Fruit fly (Drosophila melanogaster): Measurements from ENCODE around the gene Cpr30F.
A peak's percentile ranks its signal among the peaks of the same experiment; 100 is the strongest.

Cpr30F gene

dm6 chr2L:9966983-9967737 lies 34.2 kb upstream of the Cpr30F start, which contains the start of the genes Dref and RpL13 (continued):
- TF ChIP-seq salr (GFP tag; optimal IDR thresholded peaks at IDR 0.05) (peak in 1 of 2 experiments; percentile 78), CG8632 (GFP tag; optimal IDR thresholded peaks at IDR 0.05) (peak; percentile 84), Sox15 (GFP tag; optimal IDR thresholded peaks at IDR 0.05) (peak; percentile 28), Hr39 (GFP tag; optimal IDR thresholded peaks at IDR 0.05) (peak; percentile 67), CG9139 (GFP tag; optimal IDR thresholded peaks at IDR 0.05) (peak; percentile 86), Hr38 (GFP tag; optimal IDR thresholded peaks at IDR 0.05) (no peak), ss (GFP tag; optimal IDR thresholded peaks at IDR 0.05) (peak; percentile 69 to 93), CG8119 (GFP tag; IDR thresholded peaks at IDR 0.05) (no peak; the same call in 1 of the 3 replicates), CG31627 (GFP tag; optimal IDR thresholded peaks at IDR 0.05) (peak; percentile 78), CG8319 (GFP tag; optimal IDR thresholded peaks at IDR 0.05) (peak; percentile 65), CG6808 (GFP tag; optimal IDR thresholded peaks at IDR 0.05) (peak; percentile 78), cyc (GFP tag; optimal IDR thresholded peaks at IDR 0.05) (peak; percentile 75), Met (GFP tag; optimal IDR thresholded peaks at IDR 0.05) (peak; percentile 88), CG7368 (GFP tag; optimal IDR thresholded peaks at IDR 0.05) (peak; percentile 84), Sox14 (GFP tag; optimal IDR thresholded peaks at IDR 0.05) (peak; percentile 78), CG34406 (GFP tag; optimal IDR thresholded peaks at IDR 0.05) (peak; percentile 79), fd85E (GFP tag; optimal IDR thresholded peaks at IDR 0.05) (peak; percentile 82), Gug (GFP tag; IDR thresholded peaks at IDR 0.05) (peak; percentile 44), spab (GFP tag; optimal IDR thresholded peaks at IDR 0.05) (no peak), CG11294 (GFP tag; IDR thresholded peaks at IDR 0.05) (no peak), CG1621 (tag; optimal IDR thresholded peaks at IDR 0.05) (peak; percentile 83), CG11902 (GFP tag; optimal IDR thresholded peaks at IDR 0.05) (no peak), CG6163 (GFP tag; IDR thresholded peaks at IDR 0.05) (peak; percentile 89), Smox (GFP tag; optimal IDR thresholded peaks at IDR 0.05) (no peak), Eip93F (GFP tag; optimal IDR thresholded peaks at IDR 0.05) (no peak), vri (GFP tag; optimal IDR thresholded peaks at IDR 0.05) (peak; percentile 92), dsx (GFP tag; optimal IDR thresholded peaks at IDR 0.05; ENCODE audit: poor library complexity, severe bottlenecking) (peak; percentile 54), CG15336 (GFP tag; IDR thresholded peaks at IDR 0.05) (peak; percentile 39; the same call in 1 of the 2 replicates), Hr4 (GFP tag; optimal IDR thresholded peaks at IDR 0.05) (peak; percentile 73), Sox102F (GFP tag; optimal IDR thresholded peaks at IDR 0.05) (peak; percentile 92), pdm3 (GFP tag; optimal IDR thresholded peaks at IDR 0.05) (peak; percentile 77), Eip78C (GFP tag) (peak; percentile 90), Lpt (GFP tag; optimal IDR thresholded peaks at IDR 0.05) (no peak), CG10631 (GFP tag; optimal IDR thresholded peaks at IDR 0.05) (no peak), CG6792 (GFP tag; optimal IDR thresholded peaks at IDR 0.05) (peak; percentile 66), CG11762 (GFP tag; optimal IDR thresholded peaks at IDR 0.05; ENCODE audit: insufficient read depth) (peak; percentile 59), acj6 (GFP tag; optimal IDR thresholded peaks at IDR 0.05) (peak; percentile 72), svp (GFP tag) (peak; percentile 90), fd59A (GFP tag; optimal IDR thresholded peaks at IDR 0.05) (peak; percentile 60), CG6854 (GFP tag; optimal IDR thresholded peaks at IDR 0.05) (peak; percentile 97), dac (GFP tag; optimal IDR thresholded peaks at IDR 0.05) (peak; percentile 46), achi (GFP tag; optimal IDR thresholded peaks at IDR 0.05) (peak; percentile 82)

Measured in whole organism, prepupa.